Worm (Caenorhabditis elegans): ENCODE results near the gene cld-9.
A peak's percentile ranks its signal among the peaks of the same experiment; 100 is the strongest.

Gene cld-9

DNA sequence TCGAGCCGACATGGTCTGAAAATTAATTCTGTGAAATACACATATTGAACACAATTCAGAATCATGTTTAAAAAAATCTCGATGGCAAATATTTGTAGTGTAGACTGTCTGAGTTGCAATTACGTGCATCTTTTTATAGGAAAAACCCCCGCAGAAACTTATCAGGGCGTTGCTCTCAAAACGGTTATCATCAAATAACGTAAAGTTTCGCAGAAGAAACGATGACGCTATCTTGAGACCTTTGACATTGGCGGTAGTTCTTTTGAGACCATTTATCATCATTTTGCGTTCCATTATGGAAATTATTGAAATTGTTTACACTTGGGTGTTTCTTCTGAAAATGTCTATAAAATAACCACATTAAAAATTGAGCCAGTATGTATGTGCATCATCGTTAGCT is 20.9 kb downstream of the cld-9 start, which contains the start of gene dct-17:
dct-17 (minus strand) TSS at position 23 of the 400 bp plus-strand sequence.
- no peak for TF ChIP-seq hlh-6 (tag; optimal IDR thresholded peaks at IDR 0.05)

DNA sequence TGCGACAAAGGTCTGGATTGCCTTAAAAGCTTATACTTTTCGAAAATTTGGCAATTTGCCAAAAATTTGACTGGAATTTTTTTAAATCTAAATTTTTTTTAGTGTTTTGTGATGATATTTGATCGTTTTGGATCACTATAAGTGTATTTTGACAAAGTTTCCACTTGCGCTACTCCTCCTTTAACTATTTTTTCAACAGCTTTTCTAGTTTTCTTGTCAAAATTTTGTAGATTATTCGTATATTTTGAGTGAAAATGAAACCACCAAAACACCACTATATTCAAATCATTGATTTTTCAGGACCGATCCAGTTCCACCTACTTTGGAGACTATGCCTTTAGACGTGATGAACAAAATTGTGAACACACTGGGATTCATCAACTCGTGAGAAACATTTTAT is 26.1 kb downstream of the cld-9 start, which contains the start of gene fbxa-181:
fbxa-181 (plus strand) TSS at position 301 of the 400 bp plus-strand sequence.
- TF ChIP-seq pat-9 (tag; optimal IDR thresholded peaks at IDR 0.05) (no peak), eyg-1 (tag; optimal IDR thresholded peaks at IDR 0.05) (no peak), ahr-1 (tag; optimal IDR thresholded peaks at IDR 0.05) (no peak), ceh-9 (tag; optimal IDR thresholded peaks at IDR 0.05) (no peak), odd-2 (tag; optimal IDR thresholded peaks at IDR 0.05) (no peak), hlh-8 (tag; optimal IDR thresholded peaks at IDR 0.05) (no peak), nfya-1 (tag; optimal IDR thresholded peaks at IDR 0.05) (no peak), zip-5 (tag; optimal IDR thresholded peaks at IDR 0.05) (no peak), pha-2 (tag; optimal IDR thresholded peaks at IDR 0.05) (no peak), elt-4 (tag; optimal IDR thresholded peaks at IDR 0.05) (no peak), ceh-19 (GFP tag; optimal IDR thresholded peaks at IDR 0.05) (no peak), lim-6 (tag; optimal IDR thresholded peaks at IDR 0.05) (no peak), npax-4 (tag; optimal IDR thresholded peaks at IDR 0.05) (no peak), ceh-31 (tag; optimal IDR thresholded peaks at IDR 0.05) (no peak), hlh-30 (tag; optimal IDR thresholded peaks at IDR 0.05; ENCODE audit: insufficient read depth) (no peak), ceh-45 (GFP tag; IDR thresholded peaks at IDR 0.05) (no peak), unc-86 (tag; optimal IDR thresholded peaks at IDR 0.05) (no peak)

DNA sequence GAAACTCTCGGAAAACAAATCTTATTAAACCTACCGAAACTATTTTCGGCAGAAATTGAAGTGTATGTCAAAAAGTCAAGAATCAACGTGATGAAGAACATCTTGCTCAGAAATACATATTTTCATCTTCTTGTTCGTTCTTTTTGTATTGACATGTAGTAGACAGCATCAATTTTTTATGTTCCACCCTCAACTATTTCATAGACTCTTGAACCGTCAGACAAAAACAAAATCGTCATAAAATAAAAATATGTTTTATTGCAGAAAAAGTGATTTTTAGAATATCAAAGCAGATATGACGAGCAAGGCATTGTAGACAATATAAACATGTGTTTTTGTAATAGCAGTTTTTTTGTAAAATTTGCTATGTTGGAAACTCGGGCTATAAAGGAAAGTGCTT is 26.9 kb downstream of the cld-9 start, which contains the start of gene F35E12.2:
F35E12.2 (minus strand) TSS at position 101 of the 400 bp plus-strand sequence.
- TF ChIP-seq ceh-48 (tag; optimal IDR thresholded peaks at IDR 0.05) (no peak), zip-5 (tag; optimal IDR thresholded peaks at IDR 0.05) (no peak), C38D4.7 (GFP tag; optimal IDR thresholded peaks at IDR 0.05) (no peak), ceh-18 (tag; optimal IDR thresholded peaks at IDR 0.05) (no peak), ceh-14 (tag; optimal IDR thresholded peaks at IDR 0.05) (no peak), hlh-15 (tag; optimal IDR thresholded peaks at IDR 0.05) (no peak), ahr-1 (tag; optimal IDR thresholded peaks at IDR 0.05) (no peak), hlh-30 (tag; optimal IDR thresholded peaks at IDR 0.05; ENCODE audit: insufficient read depth) (no peak), hlh-6 (tag; optimal IDR thresholded peaks at IDR 0.05) (no peak), dve-1 (tag; optimal IDR thresholded peaks at IDR 0.05) (no peak), pax-1 (tag; optimal IDR thresholded peaks at IDR 0.05) (no peak), ceh-19 (GFP tag; optimal IDR thresholded peaks at IDR 0.05) (no peak), pat-9 (tag; optimal IDR thresholded peaks at IDR 0.05) (no peak), unc-42 (tag; optimal IDR thresholded peaks at IDR 0.05) (no peak), ceh-45 (GFP tag; IDR thresholded peaks at IDR 0.05) (no peak), lin-11 (tag; optimal IDR thresholded peaks at IDR 0.05) (no peak), gmeb-2 (tag; optimal IDR thresholded peaks at IDR 0.05) (no peak), npax-4 (tag; optimal IDR thresholded peaks at IDR 0.05) (no peak)

DNA sequence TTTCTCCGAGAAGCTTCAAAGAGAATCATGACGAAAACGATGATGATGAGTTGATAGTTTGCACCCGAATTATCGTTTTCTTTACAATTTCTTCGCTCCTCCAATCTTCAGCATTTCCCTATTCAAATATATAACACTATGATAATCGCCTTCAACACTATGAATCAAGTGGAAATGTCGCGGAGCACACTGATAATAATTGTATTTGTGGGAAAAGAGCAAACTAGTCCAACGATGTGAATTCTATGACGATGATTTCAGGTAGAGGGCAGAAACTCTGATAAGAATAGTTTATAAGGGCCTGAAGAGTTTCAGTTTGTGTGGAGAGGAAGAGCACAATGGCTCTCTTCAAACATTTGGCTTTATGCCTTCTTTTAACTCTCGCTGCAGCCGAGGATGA is 35.2 kb downstream of the cld-9 start, which contains the start of gene T01D3.6:
T01D3.6 (plus strand) TSS at position 294 of the 400 bp plus-strand sequence.
- TF ChIP-seq hlh-6 (tag; optimal IDR thresholded peaks at IDR 0.05) (no peak), pat-9 (tag; optimal IDR thresholded peaks at IDR 0.05) (no peak), ceh-48 (tag; optimal IDR thresholded peaks at IDR 0.05) (no peak), F13H6.1 (tag; optimal IDR thresholded peaks at IDR 0.05) (no peak), ceh-9 (tag; optimal IDR thresholded peaks at IDR 0.05) (no peak), fkh-6 (tag; optimal IDR thresholded peaks at IDR 0.05) (no peak), ceh-14 (tag; optimal IDR thresholded peaks at IDR 0.05) (no peak), ets-4 (tag; optimal IDR thresholded peaks at IDR 0.05) (no peak)

DNA sequence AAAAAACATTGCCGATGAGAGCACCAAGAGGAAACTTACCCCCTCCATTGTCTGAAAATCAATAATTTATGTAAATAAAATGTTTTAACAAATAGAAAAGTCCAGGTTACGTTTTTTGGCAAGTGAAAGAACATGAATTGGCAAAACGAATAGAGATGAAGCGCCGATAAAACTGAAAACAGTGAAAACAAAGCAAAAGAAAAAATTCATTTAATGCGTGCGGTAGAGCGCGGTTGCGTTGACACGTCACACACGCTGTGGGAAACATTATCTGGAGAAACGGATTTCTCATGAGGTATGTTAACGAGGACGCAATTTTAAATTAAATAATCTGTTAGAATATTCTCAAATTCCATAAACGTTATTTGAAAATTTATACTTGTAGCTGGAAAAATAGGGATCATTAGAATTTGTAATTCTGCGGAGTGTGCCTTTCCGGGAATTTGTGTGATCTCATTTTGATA is 36.4 kb downstream of the cld-9 start, which contains the start of gene zipt-9:
zipt-9 (minus strand) TSS at position 51 of the 464 bp plus-strand sequence.
- TF ChIP-seq hlh-15 (tag; optimal IDR thresholded peaks at IDR 0.05) (peak; percentile 79), C08G9.2 (tag; optimal IDR thresholded peaks at IDR 0.05) (peak; percentile 95), ceh-19 (GFP tag; optimal IDR thresholded peaks at IDR 0.05) (peak; percentile 22), T23F11.4 (GFP tag; optimal IDR thresholded peaks at IDR 0.05) (peak; percentile 12), F13H6.1 (tag; optimal IDR thresholded peaks at IDR 0.05) (peak; percentile 87), pax-1 (tag; optimal IDR thresholded peaks at IDR 0.05) (no peak), syd-9 (tag; optimal IDR thresholded peaks at IDR 0.05) (peak; percentile 39), nfya-1 (tag; optimal IDR thresholded peaks at IDR 0.05) (peak; percentile 43), ama-1 (optimal IDR thresholded peaks at IDR 0.05) (no peak), dmd-4 (tag; optimal IDR thresholded peaks at IDR 0.05; ENCODE audit: borderline replicate concordance) (peak; percentile 43), fkh-6 (tag; optimal IDR thresholded peaks at IDR 0.05) (peak; percentile 72), elt-2 (tag; optimal IDR thresholded peaks at IDR 0.05) (peak; percentile 85), hlh-8 (tag; optimal IDR thresholded peaks at IDR 0.05) (peak; percentile 90), zip-5 (tag; optimal IDR thresholded peaks at IDR 0.05) (peak; percentile 91), pqm-1 (tag; optimal IDR thresholded peaks at IDR 0.05) (peak; percentile 89), unc-3 (GFP tag; conservative IDR thresholded peaks at IDR 0.05) (peak; percentile 70), unc-3 (tag; optimal IDR thresholded peaks at IDR 0.05) (peak; percentile 73), ceh-45 (GFP tag; IDR thresholded peaks at IDR 0.05) (no peak), ceh-24 (tag; optimal IDR thresholded peaks at IDR 0.05) (no peak), unc-55 (GFP tag; optimal IDR thresholded peaks at IDR 0.05) (no peak), pag-3 (tag; optimal IDR thresholded peaks at IDR 0.05; ENCODE audit: borderline replicate concordance) (peak; percentile 61)

Data from whole organism, late embryonic.